Fruit fly (Drosophila melanogaster) whole organism, embryonic: ENCODE results near the gene kdn.

Experiments used
- Bdp1 ChIP-seq: fragments of 200-800 bp; sonication (Bioruptor generic); optimal IDR thresholded peaks from 3 replicates; lab custom pipeline; 2016; ENCODE audit warnings: missing biosample characterization, missing genetic modification characterization
- CG10321 ChIP-seq: fragments of 200-800 bp; sonication (Bioruptor generic); IDR thresholded peaks from 2 replicates; pipeline ENCODE4 v1.3.6; 2022; ENCODE audit warnings: missing biosample characterization, missing genetic modification characterization
- CG10366 ChIP-seq: fragments of 200-800 bp; sonication (Bioruptor generic); IDR thresholded peaks from 2 replicates; pipeline ENCODE4 v1.3.6; 2022; ENCODE audit warnings: missing biosample characterization, missing genetic modification characterization
- CG11085 ChIP-seq: fragments of 200-800 bp; sonication (Bioruptor generic); IDR thresholded peaks from 2 replicates; pipeline ENCODE4 v1.3.6; 2022; ENCODE audit warnings: missing biosample characterization, missing genetic modification characterization
- CG11398 ChIP-seq: fragments of 200-800 bp; sonication (Bioruptor generic); optimal IDR thresholded peaks from 2 replicates; lab custom pipeline; 2016; ENCODE audit warnings: missing biosample characterization, missing genetic modification characterization
- CG11695 ChIP-seq: fragments of 200-800 bp; sonication (Bioruptor generic); IDR thresholded peaks from 3 replicates; pipeline ENCODE4 v1.3.6; 2022; ENCODE audit warnings: missing biosample characterization, missing genetic modification characterization
- CG14014 ChIP-seq: fragments of 200-800 bp; sonication (Bioruptor generic); IDR thresholded peaks from 2 replicates; pipeline ENCODE4 v1.3.6; 2022; ENCODE audit warnings: missing biosample characterization, missing genetic modification characterization
- CG14050 ChIP-seq: fragments of 200-800 bp; sonication (Bioruptor generic); IDR thresholded peaks from 3 replicates; pipeline ENCODE4 v1.3.6; 2022; ENCODE audit warnings: missing biosample characterization, missing genetic modification characterization
- CG17568 ChIP-seq: fragments of 200-800 bp; sonication (Bioruptor generic); optimal IDR thresholded peaks from 2 replicates; lab custom pipeline; 2018; ENCODE audit warnings: missing biosample characterization, mild to moderate bottlenecking, missing genetic modification characterization, moderate library complexity
- CG17612 ChIP-seq: fragments of 200-800 bp; sonication (Bioruptor generic); IDR thresholded peaks from 2 replicates; pipeline ENCODE4 v1.3.6; 2022; ENCODE audit warnings: missing biosample characterization, missing genetic modification characterization
- CG18619 ChIP-seq: fragments of 200-800 bp; sonication (Bioruptor generic); optimal IDR thresholded peaks from 3 replicates; lab custom pipeline; 2017; ENCODE audit warnings: missing biosample characterization, mild to moderate bottlenecking, missing genetic modification characterization
- CG2678 ChIP-seq: fragments of 200-800 bp; sonication (Bioruptor generic); optimal IDR thresholded peaks from 3 replicates; lab custom pipeline; 2019; ENCODE audit warnings: missing biosample characterization, mild to moderate bottlenecking, missing genetic modification characterization, moderate library complexity
- CG30020 ChIP-seq: fragments of 200-800 bp; optimal IDR thresholded peaks from 2 replicates; lab custom pipeline; 2019; ENCODE audit warnings: missing biosample characterization, mild to moderate bottlenecking, missing genetic modification characterization, moderate library complexity
- CG33213 ChIP-seq: fragments of 200-800 bp; sonication (Bioruptor generic); optimal IDR thresholded peaks from 3 replicates; lab custom pipeline; 2016; ENCODE audit warnings: missing biosample characterization, missing genetic modification characterization
- CG34224 ChIP-seq: fragments of 200-800 bp; sonication (Bioruptor generic); IDR thresholded peaks from 3 replicates; pipeline ENCODE4 v1.3.6; 2022; ENCODE audit warnings: missing biosample characterization, missing genetic modification characterization; ENCODE audit not compliant: partially characterized antibody
- CG4404 ChIP-seq: fragments of 200-800 bp; sonication (Bioruptor generic); IDR thresholded peaks from 2 replicates; pipeline ENCODE4 v1.3.6; 2022; ENCODE audit warnings: missing biosample characterization, missing genetic modification characterization
- CG4730 ChIP-seq: fragments of 200-800 bp; sonication (Bioruptor generic); IDR thresholded peaks from 2 replicates; pipeline ENCODE4 v1.3.6; 2022; ENCODE audit warnings: missing biosample characterization, missing genetic modification characterization
- CG6683 ChIP-seq: fragments of 200-800 bp; sonication (Bioruptor generic); optimal IDR thresholded peaks from 2 replicates; lab custom pipeline; 2017; ENCODE audit warnings: missing biosample characterization, mild to moderate bottlenecking, missing genetic modification characterization, missing genetic modification reagents
- CG6854 ChIP-seq: fragments of 200-800 bp; sonication (Bioruptor generic); optimal IDR thresholded peaks from 3 replicates; lab custom pipeline; 2017; ENCODE audit warnings: missing biosample characterization, mild to moderate bottlenecking, missing genetic modification characterization
- CG8089 ChIP-seq: fragments of 200-800 bp; sonication (Bioruptor generic); optimal IDR thresholded peaks from 3 replicates; lab custom pipeline; 2016; ENCODE audit warnings: missing biosample characterization, missing genetic modification characterization
- CG9797 ChIP-seq: fragments of 200-800 bp; sonication (Bioruptor generic); optimal IDR thresholded peaks from 3 replicates; lab custom pipeline; 2018; ENCODE audit warnings: missing biosample characterization, mild to moderate bottlenecking, missing genetic modification characterization
- Drgx ChIP-seq: fragments of 200-800 bp; sonication (Bioruptor generic); IDR thresholded peaks from 2 replicates; pipeline ENCODE4 v1.3.6; 2022; ENCODE audit warnings: missing biosample characterization, missing genetic modification characterization
- Fer1 ChIP-seq: fragments of 200-800 bp; sonication (Bioruptor generic); optimal IDR thresholded peaks from 2 replicates; lab custom pipeline; 2017; ENCODE audit warnings: missing biosample characterization, mild to moderate bottlenecking, missing genetic modification characterization
- Hr51 ChIP-seq, 2 experiments: fragments of 200-800 bp; sonication (Bioruptor generic); optimal IDR thresholded peaks; 2 replicates in 1 of 2; 3 replicates in 1 of 2; lab custom pipeline; 2016 to 2018; ENCODE audit warnings: missing biosample characterization in 2 of 2, missing genetic modification characterization in 2 of 2, mild to moderate bottlenecking in 1 of 2, moderate library complexity in 1 of 2
- MTF-1 ChIP-seq: fragments of 200-800 bp; sonication (Bioruptor generic); optimal IDR thresholded peaks from 2 replicates; lab custom pipeline; 2018; ENCODE audit warnings: missing biosample characterization, mild to moderate bottlenecking, missing genetic modification characterization, borderline replicate concordance
- Mad ChIP-seq: fragments of 200-800 bp; sonication (Bioruptor generic); optimal IDR thresholded peaks from 2 replicates; lab custom pipeline; 2016; ENCODE audit warnings: missing biosample characterization, missing genetic modification characterization
- Mes4 ChIP-seq: fragments of 200-800 bp; sonication (Bioruptor generic); optimal IDR thresholded peaks from 2 replicates; lab custom pipeline; 2016; ENCODE audit warnings: missing biosample characterization, missing genetic modification characterization
- Trl ChIP-seq, 3 experiments: fragments of >200 bp in 2 of 3; fragments of 200-800 bp in 1 of 3; sonication (Bioruptor generic) in 1 of 3; optimal IDR thresholded peaks; 2 replicates in 1 of 3; 3 replicates in 2 of 3; lab custom pipeline; 2016 to 2017; ENCODE audit warnings: missing biosample characterization in 1 of 3, missing genetic modification characterization in 1 of 3
- ase ChIP-seq: fragments of 200-800 bp; sonication (Bioruptor generic); IDR thresholded peaks from 3 replicates; pipeline ENCODE4 v1.3.6; 2022; ENCODE audit warnings: missing biosample characterization, missing genetic modification characterization
- az2 ChIP-seq: fragments of 200-800 bp; sonication (Bioruptor generic); optimal IDR thresholded peaks from 3 replicates; lab custom pipeline; 2016; ENCODE audit warnings: missing biosample characterization, missing genetic modification characterization
- br ChIP-seq: fragments of >200 bp; optimal IDR thresholded peaks from 2 replicates; lab custom pipeline; 2017
- chif ChIP-seq, 2 experiments: fragments of 200-800 bp; sonication (Bioruptor generic); optimal IDR thresholded peaks; 3 replicates each; lab custom pipeline; 2016; ENCODE audit warnings: missing biosample characterization in 2 of 2, missing genetic modification characterization in 2 of 2
- chm ChIP-seq: fragments of 200-800 bp; sonication (Bioruptor generic); IDR thresholded peaks from 2 replicates; pipeline ENCODE4 v1.3.6; 2022; ENCODE audit warnings: missing biosample characterization, missing genetic modification characterization
- dpn ChIP-seq, 2 experiments: fragments of 200-800 bp; sonication (Bioruptor generic); optimal IDR thresholded peaks; 3 replicates each; lab custom pipeline; 2016; ENCODE audit warnings: missing biosample characterization in 2 of 2, missing genetic modification characterization in 2 of 2
- ems ChIP-seq: fragments of 200-800 bp; sonication (Bioruptor generic); optimal IDR thresholded peaks from 3 replicates; lab custom pipeline; 2016; ENCODE audit warnings: missing biosample characterization, missing genetic modification characterization
- ewg ChIP-seq: fragments of 200-800 bp; sonication (Bioruptor generic); optimal IDR thresholded peaks from 3 replicates; lab custom pipeline; 2017; ENCODE audit warnings: mild to moderate bottlenecking, missing biosample characterization, missing genetic modification reagents, missing genetic modification characterization
- insv ChIP-seq, 2 experiments: fragments of 200-800 bp; sonication (Bioruptor generic); optimal IDR thresholded peaks; 3 replicates each; lab custom pipeline; 2016 to 2018; ENCODE audit warnings: missing biosample characterization in 2 of 2, missing genetic modification characterization in 2 of 2
- inv ChIP-seq: fragments of 200-800 bp; sonication (Bioruptor generic); IDR thresholded peaks from 2 replicates; pipeline ENCODE4 v1.3.6; 2022; ENCODE audit warnings: missing biosample characterization, missing genetic modification characterization; ENCODE audit not compliant: partially characterized antibody
- jigr1 ChIP-seq: fragments of 200-800 bp; sonication (Bioruptor generic); IDR thresholded peaks from 3 replicates; pipeline ENCODE4 v1.3.6; 2022; ENCODE audit warnings: missing biosample characterization, missing genetic modification characterization
- lilli ChIP-seq: fragments of 200-800 bp; sonication (Bioruptor generic); optimal IDR thresholded peaks from 3 replicates; lab custom pipeline; 2016; ENCODE audit warnings: missing biosample characterization, missing genetic modification characterization
- nmo ChIP-seq: fragments of 200-800 bp; sonication (Bioruptor generic); optimal IDR thresholded peaks from 2 replicates; lab custom pipeline; 2018; ENCODE audit warnings: missing biosample characterization, mild to moderate bottlenecking, missing genetic modification characterization, moderate library complexity
- rib ChIP-seq: fragments of 200-800 bp; sonication (Bioruptor generic); IDR thresholded peaks from 2 replicates; pipeline ENCODE4 v1.3.6; 2022; ENCODE audit warnings: missing biosample characterization, missing genetic modification characterization
- row ChIP-seq: fragments of 200-800 bp; sonication (Bioruptor generic); IDR thresholded peaks from 3 replicates; pipeline ENCODE4 v1.3.6; 2022; ENCODE audit warnings: missing biosample characterization, missing genetic modification characterization
- schlank ChIP-seq: fragments of 200-800 bp; sonication (Bioruptor generic); optimal IDR thresholded peaks from 2 replicates; lab custom pipeline; 2018; ENCODE audit warnings: missing biosample characterization, mild to moderate bottlenecking, missing genetic modification characterization
- sisA ChIP-seq: fragments of 200-800 bp; sonication (Bioruptor generic); IDR thresholded peaks from 2 replicates; pipeline ENCODE4 v1.3.6; 2022; ENCODE audit warnings: missing biosample characterization, missing genetic modification characterization
- so ChIP-seq: fragments of 200-800 bp; sonication (Bioruptor generic); IDR thresholded peaks from 3 replicates; pipeline ENCODE4 v1.3.6; 2022; ENCODE audit warnings: missing biosample characterization, missing genetic modification characterization
- sqz ChIP-seq: fragments of 200-800 bp; sonication (Bioruptor generic); optimal IDR thresholded peaks from 3 replicates; lab custom pipeline; 2018; ENCODE audit warnings: missing biosample characterization, mild to moderate bottlenecking, missing genetic modification characterization
- sug ChIP-seq: fragments of 200-800 bp; optimal IDR thresholded peaks from 2 replicates; lab custom pipeline; 2019; ENCODE audit warnings: missing biosample characterization, mild to moderate bottlenecking, missing genetic modification characterization, moderate library complexity
- tll ChIP-seq, 2 experiments: fragments of 200-800 bp in 1 of 2; fragments of >200 bp in 1 of 2; sonication (Bioruptor generic) in 1 of 2; optimal IDR thresholded peaks; 2 replicates each; lab custom pipeline; 2017 to 2019; ENCODE audit warnings: missing biosample characterization in 2 of 2, missing genetic modification characterization in 2 of 2, mild to moderate bottlenecking in 1 of 2, moderate library complexity in 1 of 2
- vfl ChIP-seq: fragments of 200-800 bp; sonication (Bioruptor generic); optimal IDR thresholded peaks from 2 replicates; lab custom pipeline; 2016; ENCODE audit warnings: missing biosample characterization, missing genetic modification characterization
- wek ChIP-seq: fragments of 200-800 bp; sonication (Bioruptor generic); optimal IDR thresholded peaks from 3 replicates; lab custom pipeline; 2018; ENCODE audit warnings: missing biosample characterization, mild to moderate bottlenecking, missing genetic modification characterization, moderate library complexity

kdn gene

DNA sequence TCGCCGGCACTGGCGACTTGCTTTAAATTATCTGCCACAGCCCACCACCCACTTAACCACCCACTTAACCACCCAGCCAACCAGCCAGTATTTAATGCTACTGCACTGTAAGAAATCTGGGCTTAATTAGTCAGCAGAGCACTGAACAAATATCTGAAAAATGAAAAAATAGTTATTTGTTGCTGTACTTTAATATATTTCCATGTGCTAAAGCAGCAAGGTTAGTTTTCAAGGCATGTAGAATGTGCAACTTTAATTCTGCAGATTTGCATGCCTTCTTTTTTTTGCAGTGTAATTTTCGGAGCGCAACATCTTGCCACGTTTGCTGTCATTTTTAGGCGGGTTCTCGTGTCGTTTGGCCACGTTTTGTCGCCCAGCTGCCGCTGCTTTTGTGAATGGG lies 25.2 kb downstream of the kdn start (continued):
- no peak for TF ChIP-seq CG9797 (GFP tag; lab: Kevin White, UChicago)
- peak; percentile 3 for TF ChIP-seq Mad (GFP tag; lab: Kevin White, UChicago)
- no peak for TF ChIP-seq schlank
- no peak for TF ChIP-seq CG6683
- TF ChIP-seq wek (GFP tag; lab: Kevin White, UChicago): no peak
- TF ChIP-seq CG11398 (GFP tag; lab: Kevin White, UChicago): no peak
- 0 out of 3 replicates have a peak, but pooled peaks have one; percentile 22 for TF ChIP-seq CG11695
- no peak for TF ChIP-seq CG8089 (GFP tag; lab: Kevin White, UChicago)
- no peak for TF ChIP-seq CG4404 (GFP tag; lab: Robert Waterston, UW)
- TF ChIP-seq vfl: no peak
- TF ChIP-seq sqz: no peak
- TF ChIP-seq CG14050: no peak
- TF ChIP-seq sisA (GFP tag; lab: Robert Waterston, UW): peak; percentile 47
- peak; percentile 50 for TF ChIP-seq lilli (GFP tag; lab: Kevin White, UChicago)
- TF ChIP-seq CG18619: peak; percentile 36
- TF ChIP-seq dpn (GFP tag; optimal IDR thresholded peaks at IDR 0.05; lab: Kevin White, UChicago): peak; percentile 32 to 48
- no peak for TF ChIP-seq sug
- TF ChIP-seq Hr51 (GFP tag; optimal IDR thresholded peaks at IDR 0.05; lab: Kevin White, UChicago): peak in 1 of 2 experiments; percentile 48
- no peak for TF ChIP-seq rib (GFP tag; lab: Robert Waterston, UW)
- TF ChIP-seq CG6854 (GFP tag; lab: Kevin White, UChicago): peak; percentile 24
- TF ChIP-seq so (GFP tag; lab: Robert Waterston, UW): peak; percentile 55; the same call in 1 of the 3 replicates
- no peak for TF ChIP-seq MTF-1 (GFP tag; lab: Kevin White, UChicago)
- no peak for TF ChIP-seq br (lab: Kevin White, UChicago)
- peak; percentile 31 for TF ChIP-seq az2
- no peak for TF ChIP-seq insv (GFP tag; optimal IDR thresholded peaks at IDR 0.05; lab: Kevin White, UChicago)
- peak; percentile 79 for TF ChIP-seq Fer1
- no peak for TF ChIP-seq CG10321
- no peak for TF ChIP-seq Drgx (GFP tag; lab: Robert Waterston, UW)
- no peak for TF ChIP-seq Mes4
- TF ChIP-seq CG4730 (GFP tag; lab: Robert Waterston, UW): 0 out of 2 replicates have a peak, but pooled peaks have one; percentile 29
- TF ChIP-seq CG14014 (GFP tag; lab: Robert Waterston, UW): peak; percentile 41
- TF ChIP-seq ewg (GFP tag; lab: Kevin White, UChicago): no peak
- no peak for TF ChIP-seq Bdp1 (GFP tag; lab: Kevin White, UChicago)
- 0 out of 2 replicates have a peak, but pooled peaks have one; percentile 33 for TF ChIP-seq chm (GFP tag; lab: Robert Waterston, UW)
- peak; percentile 59 for TF ChIP-seq nmo
- no peak for TF ChIP-seq jigr1 (GFP tag; lab: Robert Waterston, UW)
- no peak; the same call in 1 of the 2 replicates for TF ChIP-seq CG10366
- no peak for TF ChIP-seq inv (GFP tag; lab: Robert Waterston, UW)
- TF ChIP-seq Trl (optimal IDR thresholded peaks at IDR 0.05; lab: Kevin White, UChicago): no peak
- TF ChIP-seq Trl (GFP tag; optimal IDR thresholded peaks at IDR 0.05; lab: Kevin White, UChicago): peak; percentile 29
- TF ChIP-seq CG33213 (GFP tag; lab: Kevin White, UChicago): no peak
- TF ChIP-seq CG30020 (tag; lab: Kevin White, UChicago): no peak
- TF ChIP-seq ase (GFP tag; lab: Robert Waterston, UW): 0 out of 3 replicates have a peak, but pooled peaks have one; percentile 29
- no peak for TF ChIP-seq CG11085
- TF ChIP-seq row: peak; percentile 72
- TF ChIP-seq chif (GFP tag; optimal IDR thresholded peaks at IDR 0.05; lab: Kevin White, UChicago): peak in 1 of 2 experiments; percentile 29
- no peak for TF ChIP-seq CG34224
- TF ChIP-seq CG17568: no peak
- no peak for TF ChIP-seq tll (GFP tag; optimal IDR thresholded peaks at IDR 0.05; lab: Kevin White, UChicago)
- no peak for TF ChIP-seq CG17612 (GFP tag; lab: Robert Waterston, UW)
- TF ChIP-seq CG2678 (tag; lab: Kevin White, UChicago): peak; percentile 73
- peak; percentile 10 for TF ChIP-seq ems (GFP tag; lab: Kevin White, UChicago)
